Fruit fly (Drosophila melanogaster): ENCODE measurements around the gene CG17834.

The CG17834 gene

dm6 chr2L:8535394-8536176, 6.6 kb downstream of the CG17834 start (continued):
- TF ChIP-seq fu2 (GFP tag; optimal IDR thresholded peaks at IDR 0.05) (peak; percentile 17), ci (GFP tag; IDR thresholded peaks at IDR 0.05) (peak; percentile 72), CG18476 (GFP tag; optimal IDR thresholded peaks at IDR 0.05) (peak; percentile 82), CTCF (GFP tag; optimal IDR thresholded peaks at IDR 0.05) (peak; percentile 52), pzg (GFP tag; optimal IDR thresholded peaks at IDR 0.05) (no peak), phol (tag; optimal IDR thresholded peaks at IDR 0.05) (peak; percentile 96), caup (GFP tag; optimal IDR thresholded peaks at IDR 0.05; ENCODE audit: severe bottlenecking) (peak; percentile 93), CG8290 (GFP tag; optimal IDR thresholded peaks at IDR 0.05) (peak; percentile 55), CG8290 (tag; optimal IDR thresholded peaks at IDR 0.05) (peak in 1 of 2 experiments; percentile 54), Aef1 (GFP tag; IDR thresholded peaks at IDR 0.05) (peak; percentile 64), Dp (GFP tag; optimal IDR thresholded peaks at IDR 0.05) (no peak), stc (GFP tag; IDR thresholded peaks at IDR 0.05) (peak; percentile 67), CG31224 (GFP tag; IDR thresholded peaks at IDR 0.05) (peak; percentile 73), sob (GFP tag; IDR thresholded peaks at IDR 0.05) (peak; percentile 56), gcm (GFP tag; optimal IDR thresholded peaks at IDR 0.05) (peak; percentile 91), Vsx1 (GFP tag; optimal IDR thresholded peaks at IDR 0.05) (peak; percentile 89), ssp (GFP tag; IDR thresholded peaks at IDR 0.05) (peak; percentile 69), CG5953 (GFP tag; IDR thresholded peaks at IDR 0.05) (peak; percentile 29; the same call in 1 of the 2 replicates), CG6791 (GFP tag; IDR thresholded peaks at IDR 0.05; ENCODE audit: partially characterized antibody) (no peak), CG3838 (GFP tag; optimal IDR thresholded peaks at IDR 0.05) (peak; percentile 22), p53 (GFP tag; optimal IDR thresholded peaks at IDR 0.05) (no peak), Side (GFP tag; optimal IDR thresholded peaks at IDR 0.05) (peak; percentile 38), Rfx (GFP tag; IDR thresholded peaks at IDR 0.05) (peak; percentile 64), CG8388 (GFP tag; optimal IDR thresholded peaks at IDR 0.05) (peak; percentile 89), CG1529 (GFP tag; optimal IDR thresholded peaks at IDR 0.05) (peak; percentile 70), CG7372 (GFP tag; IDR thresholded peaks at IDR 0.05) (peak; percentile 70), Nf-YB (GFP tag; optimal IDR thresholded peaks at IDR 0.05) (peak; percentile 86), E2f1 (GFP tag; IDR thresholded peaks at IDR 0.05) (peak; percentile 84), CG6175 (GFP tag; IDR thresholded peaks at IDR 0.05) (peak; percentile 4; the same call in 1 of the 3 replicates), CG10366 (GFP tag; IDR thresholded peaks at IDR 0.05) (peak; percentile 55), Ssrp (tag; optimal IDR thresholded peaks at IDR 0.05) (peak; percentile 95), CG6689 (GFP tag; IDR thresholded peaks at IDR 0.05) (peak; percentile 85), Jarid2 (GFP tag; optimal IDR thresholded peaks at IDR 0.05) (peak; percentile 76), bowl (GFP tag; IDR thresholded peaks at IDR 0.05) (no peak), ERR (GFP tag; optimal IDR thresholded peaks at IDR 0.05) (no peak), schlank (tag; optimal IDR thresholded peaks at IDR 0.05) (peak; percentile 44), bsh (GFP tag; optimal IDR thresholded peaks at IDR 0.05) (peak; percentile 91 to 92), CG4424 (GFP tag; optimal IDR thresholded peaks at IDR 0.05) (peak; percentile 92), CG5180 (GFP tag; optimal IDR thresholded peaks at IDR 0.05) (peak; percentile 82), CG17829 (tag; optimal IDR thresholded peaks at IDR 0.05) (peak; percentile 96), ato (GFP tag; IDR thresholded peaks at IDR 0.05; ENCODE audit: partially characterized antibody) (no peak), cas (GFP tag; IDR thresholded peaks at IDR 0.05) (peak; percentile 12; the same call in 1 of the 2 replicates), ind (GFP tag; optimal IDR thresholded peaks at IDR 0.05) (peak; percentile 84), TFAM (GFP tag; optimal IDR thresholded peaks at IDR 0.05) (no peak), pfk (GFP tag; optimal IDR thresholded peaks at IDR 0.05) (no peak), ttk (GFP tag; IDR thresholded peaks at IDR 0.05) (peak; percentile 72), CG7357 (GFP tag; IDR thresholded peaks at IDR 0.05) (peak; percentile 78), Dfd (GFP tag; optimal IDR thresholded peaks at IDR 0.05) (no peak), B-H1 (GFP tag; IDR thresholded peaks at IDR 0.05) (peak; percentile 43; the same call in 2 of the 3 replicates), CG12942 (GFP tag; optimal IDR thresholded peaks at IDR 0.05) (peak; percentile 81)
